Fruit fly (Drosophila melanogaster) whole organism: ENCODE measurements around the gene RpS14a.

Experiments used
- CG8478 ChIP-seq: fragments of >200 bp; optimal IDR thresholded peaks from 2 replicates; lab custom pipeline; 2018; ENCODE audit warnings: inconsistent platforms
- Dll ChIP-seq: fragments of >200 bp; optimal IDR thresholded peaks from 2 replicates; lab custom pipeline; 2017
- pan ChIP-seq: fragments of >200 bp; optimal IDR thresholded peaks from 2 replicates; lab custom pipeline; 2017
- psq ChIP-seq: fragments of >200 bp; optimal IDR thresholded peaks from 2 replicates; lab custom pipeline; 2017

- TF ChIP-seq psq (no peak), pan (no peak), CG8478 (lab: Kevin White, UChicago) (no peak), Dll (lab: Kevin White, UChicago) (no peak)
Observed at dm6 chrX:7978027-7978426, 44.5 kb downstream of the RpS14a start.
